Fruit fly (Drosophila melanogaster) whole organism, embryonic: ENCODE results near the gene CG15144.
A peak's percentile ranks its signal among the peaks of the same experiment; 100 is the strongest.

Experiments used
- Abd-B ChIP-seq: fragments of 200-800 bp; sonication (Bioruptor generic); optimal IDR thresholded peaks from 2 replicates; lab custom pipeline; 2018; ENCODE audit warnings: missing biosample characterization, mild to moderate bottlenecking, missing genetic modification characterization, moderate library complexity
- Atf3 ChIP-seq: fragments of 200-800 bp; sonication (Bioruptor generic); optimal IDR thresholded peaks from 3 replicates; lab custom pipeline; 2016; ENCODE audit warnings: missing biosample characterization, missing genetic modification characterization
- CG10431 ChIP-seq: fragments of 200-800 bp; sonication (Bioruptor generic); optimal IDR thresholded peaks from 3 replicates; lab custom pipeline; 2018; ENCODE audit warnings: missing biosample characterization, mild to moderate bottlenecking, missing genetic modification characterization
- CG10462 ChIP-seq: fragments of 200-800 bp; sonication (Bioruptor generic); optimal IDR thresholded peaks from 2 replicates; lab custom pipeline; 2016; ENCODE audit warnings: missing biosample characterization, missing genetic modification characterization
- CG10543 ChIP-seq: fragments of 200-800 bp; sonication (Bioruptor generic); optimal IDR thresholded peaks from 3 replicates; lab custom pipeline; 2017; ENCODE audit warnings: missing biosample characterization, mild to moderate bottlenecking, missing genetic modification characterization, moderate library complexity
- CG10654 ChIP-seq: fragments of 200-800 bp; sonication (Bioruptor generic); optimal IDR thresholded peaks from 2 replicates; lab custom pipeline; 2016; ENCODE audit warnings: missing biosample characterization, missing genetic modification characterization
- CG12071 ChIP-seq: fragments of 200-800 bp; sonication (Bioruptor generic); optimal IDR thresholded peaks from 3 replicates; lab custom pipeline; 2018; ENCODE audit warnings: missing biosample characterization, mild to moderate bottlenecking, missing genetic modification characterization
- CG14014 ChIP-seq: fragments of 200-800 bp; sonication (Bioruptor generic); IDR thresholded peaks from 2 replicates; pipeline ENCODE4 v1.3.6; 2022; ENCODE audit warnings: missing biosample characterization, missing genetic modification characterization
- CG14441 ChIP-seq: fragments of 200-800 bp; sonication (Bioruptor generic); IDR thresholded peaks from 2 replicates; pipeline ENCODE4 v1.3.6; 2022; ENCODE audit warnings: missing biosample characterization, missing genetic modification characterization
- CG15696 ChIP-seq: fragments of 200-800 bp; sonication (Bioruptor generic); optimal IDR thresholded peaks from 2 replicates; lab custom pipeline; 2019; ENCODE audit warnings: missing biosample characterization, mild to moderate bottlenecking, missing genetic modification characterization, moderate library complexity
- CG16863 ChIP-seq: fragments of 200-800 bp; sonication (Bioruptor generic); optimal IDR thresholded peaks from 3 replicates; lab custom pipeline; 2016; ENCODE audit warnings: missing biosample characterization, missing genetic modification characterization
- CG17186 ChIP-seq: fragments of 200-800 bp; sonication (Bioruptor generic); optimal IDR thresholded peaks from 3 replicates; lab custom pipeline; 2017; ENCODE audit warnings: missing biosample characterization, missing genetic modification reagents, missing genetic modification characterization
- CG17359 ChIP-seq: fragments of 200-800 bp; sonication (Bioruptor generic); optimal IDR thresholded peaks from 3 replicates; lab custom pipeline; 2018; ENCODE audit warnings: missing biosample characterization, mild to moderate bottlenecking, missing genetic modification characterization, moderate library complexity
- CG18011 ChIP-seq: fragments of 200-800 bp; sonication (Bioruptor generic); optimal IDR thresholded peaks from 2 replicates; lab custom pipeline; 2017; ENCODE audit warnings: missing biosample characterization, missing genetic modification characterization, mild to moderate bottlenecking, moderate library complexity, missing genotype
- CG4328 ChIP-seq: fragments of 200-800 bp; sonication (Bioruptor generic); optimal IDR thresholded peaks from 3 replicates; lab custom pipeline; 2017; ENCODE audit warnings: missing biosample characterization, missing genetic modification reagents, missing genetic modification characterization
- CG4404 ChIP-seq: fragments of 200-800 bp; sonication (Bioruptor generic); IDR thresholded peaks from 2 replicates; pipeline ENCODE4 v1.3.6; 2022; ENCODE audit warnings: missing biosample characterization, missing genetic modification characterization
- CG5245 ChIP-seq: fragments of 200-800 bp; sonication (Bioruptor generic); optimal IDR thresholded peaks from 3 replicates; lab custom pipeline; 2016; ENCODE audit warnings: missing biosample characterization, missing genetic modification characterization
- CG8765 ChIP-seq: fragments of 200-800 bp; sonication (Bioruptor generic); IDR thresholded peaks from 2 replicates; pipeline ENCODE4 v1.3.6; 2022; ENCODE audit warnings: missing biosample characterization, missing genetic modification characterization
- CG8924 ChIP-seq: fragments of 200-800 bp; optimal IDR thresholded peaks from 3 replicates; lab custom pipeline; 2019; ENCODE audit warnings: missing biosample characterization, mild to moderate bottlenecking, missing genetic modification characterization, moderate library complexity
- CoRest ChIP-seq: fragments of 200-800 bp; sonication (Bioruptor generic); optimal IDR thresholded peaks from 3 replicates; lab custom pipeline; 2018; ENCODE audit warnings: missing biosample characterization, mild to moderate bottlenecking, missing genetic modification characterization, moderate library complexity
- D19B ChIP-seq: fragments of 200-800 bp; sonication (Bioruptor generic); optimal IDR thresholded peaks from 2 replicates; lab custom pipeline; 2017; ENCODE audit warnings: missing biosample characterization, mild to moderate bottlenecking, missing genetic modification characterization
- Dek ChIP-seq: fragments of 200-800 bp; sonication (Bioruptor generic); optimal IDR thresholded peaks from 3 replicates; lab custom pipeline; 2019; ENCODE audit warnings: missing biosample characterization, mild to moderate bottlenecking, missing genetic modification characterization, moderate library complexity
- Eip74EF ChIP-seq, 2 experiments: fragments of 200-800 bp in 1 of 2; fragments of >200 bp in 1 of 2; sonication (Bioruptor generic) in 1 of 2; optimal IDR thresholded peaks; 2 replicates each; lab custom pipeline; 2017 to 2019; ENCODE audit warnings: missing biosample characterization in 2 of 2, missing genetic modification characterization in 2 of 2, mild to moderate bottlenecking in 1 of 2, moderate library complexity in 1 of 2
- Fer1 ChIP-seq: fragments of 200-800 bp; sonication (Bioruptor generic); optimal IDR thresholded peaks from 2 replicates; lab custom pipeline; 2017; ENCODE audit warnings: missing biosample characterization, mild to moderate bottlenecking, missing genetic modification characterization
- Gug ChIP-seq: fragments of 200-800 bp; sonication (Bioruptor generic); IDR thresholded peaks from 4 replicates; pipeline ENCODE4 v1.3.6; 2022; ENCODE audit warnings: missing biosample characterization, missing genetic modification characterization
- HLH54F ChIP-seq: fragments of 200-800 bp; sonication (Bioruptor generic); optimal IDR thresholded peaks from 3 replicates; lab custom pipeline; 2016; ENCODE audit warnings: missing biosample characterization, missing genetic modification characterization
- Hmr ChIP-seq: fragments of 200-800 bp; sonication (Bioruptor generic); optimal IDR thresholded peaks from 3 replicates; lab custom pipeline; 2017; ENCODE audit warnings: mild to moderate bottlenecking, missing biosample characterization, missing genetic modification reagents, missing genetic modification characterization
- Hr3 ChIP-seq: fragments of 200-800 bp; sonication (Bioruptor generic); optimal IDR thresholded peaks from 3 replicates; lab custom pipeline; 2016; ENCODE audit warnings: missing biosample characterization, missing genetic modification characterization
- Opbp ChIP-seq: fragments of 200-800 bp; sonication (Bioruptor generic); IDR thresholded peaks from 3 replicates; pipeline ENCODE4 v1.3.6; 2022; ENCODE audit warnings: missing biosample characterization, missing genetic modification characterization; ENCODE audit not compliant: partially characterized antibody
- Poxn ChIP-seq: fragments of 200-800 bp; sonication (Bioruptor generic); IDR thresholded peaks from 2 replicates; pipeline ENCODE4 v1.3.6; 2022; ENCODE audit warnings: missing biosample characterization, missing genetic modification characterization
- YL-1 ChIP-seq: fragments of 200-800 bp; sonication (Bioruptor generic); optimal IDR thresholded peaks from 3 replicates; lab custom pipeline; 2017; ENCODE audit warnings: missing biosample characterization, mild to moderate bottlenecking, missing genetic modification characterization
- al ChIP-seq: fragments of 200-800 bp; sonication (Bioruptor generic); IDR thresholded peaks from 2 replicates; pipeline ENCODE4 v1.3.6; 2022; ENCODE audit warnings: missing biosample characterization, missing genetic modification characterization
- bigmax ChIP-seq: fragments of 200-800 bp; sonication (Bioruptor generic); optimal IDR thresholded peaks from 2 replicates; lab custom pipeline; 2018; ENCODE audit warnings: missing biosample characterization, mild to moderate bottlenecking, missing genetic modification characterization
- chm ChIP-seq: fragments of 200-800 bp; sonication (Bioruptor generic); IDR thresholded peaks from 2 replicates; pipeline ENCODE4 v1.3.6; 2022; ENCODE audit warnings: missing biosample characterization, missing genetic modification characterization
- ci ChIP-seq: fragments of 200-800 bp; sonication (Bioruptor generic); IDR thresholded peaks from 3 replicates; pipeline ENCODE4 v1.3.6; 2022; ENCODE audit warnings: missing biosample characterization, missing genetic modification characterization
- grn ChIP-seq: fragments of 200-800 bp; sonication (Bioruptor generic); optimal IDR thresholded peaks from 3 replicates; lab custom pipeline; 2017; ENCODE audit warnings: missing biosample characterization, missing genetic modification characterization
- luna ChIP-seq: fragments of 200-800 bp; sonication (Bioruptor generic); optimal IDR thresholded peaks from 2 replicates; lab custom pipeline; 2016; ENCODE audit warnings: missing biosample characterization, missing genetic modification characterization
- mirr ChIP-seq: fragments of 200-800 bp; sonication (Bioruptor generic); optimal IDR thresholded peaks from 3 replicates; lab custom pipeline; 2018; ENCODE audit warnings: missing biosample characterization, mild to moderate bottlenecking, missing genetic modification characterization
- nmo ChIP-seq: fragments of 200-800 bp; sonication (Bioruptor generic); optimal IDR thresholded peaks from 2 replicates; lab custom pipeline; 2018; ENCODE audit warnings: missing biosample characterization, mild to moderate bottlenecking, missing genetic modification characterization, moderate library complexity
- row ChIP-seq: fragments of 200-800 bp; sonication (Bioruptor generic); IDR thresholded peaks from 3 replicates; pipeline ENCODE4 v1.3.6; 2022; ENCODE audit warnings: missing biosample characterization, missing genetic modification characterization
- sens ChIP-seq: fragments of 200-800 bp; sonication (Bioruptor generic); peaks from one replicate; lab custom pipeline; 2016; ENCODE audit warnings: missing biosample characterization, missing genetic modification characterization
- sisA ChIP-seq: fragments of 200-800 bp; sonication (Bioruptor generic); IDR thresholded peaks from 2 replicates; pipeline ENCODE4 v1.3.6; 2022; ENCODE audit warnings: missing biosample characterization, missing genetic modification characterization
- sug ChIP-seq: fragments of 200-800 bp; optimal IDR thresholded peaks from 2 replicates; lab custom pipeline; 2019; ENCODE audit warnings: missing biosample characterization, mild to moderate bottlenecking, missing genetic modification characterization, moderate library complexity
- toy ChIP-seq: fragments of 200-800 bp; sonication (Bioruptor generic); IDR thresholded peaks from 2 replicates; pipeline ENCODE4 v1.3.6; 2022; ENCODE audit warnings: missing biosample characterization, missing genetic modification characterization
- unc-4 ChIP-seq: fragments of 200-800 bp; sonication (Bioruptor generic); IDR thresholded peaks from 2 replicates; pipeline ENCODE4 v1.3.6; 2022; ENCODE audit warnings: missing biosample characterization, missing genetic modification characterization; ENCODE audit not compliant: partially characterized antibody
- vfl ChIP-seq: fragments of 200-800 bp; sonication (Bioruptor generic); optimal IDR thresholded peaks from 2 replicates; lab custom pipeline; 2016; ENCODE audit warnings: missing biosample characterization, missing genetic modification characterization
- vnd ChIP-seq: fragments of 200-800 bp; sonication (Bioruptor generic); IDR thresholded peaks from 3 replicates; pipeline ENCODE4 v1.3.6; 2022; ENCODE audit warnings: missing biosample characterization, missing genetic modification characterization; ENCODE audit not compliant: partially characterized antibody
- zen2 ChIP-seq: fragments of 200-800 bp; sonication (Bioruptor generic); IDR thresholded peaks from 3 replicates; pipeline ENCODE4 v1.3.6; 2022; ENCODE audit warnings: missing biosample characterization, missing genetic modification characterization; ENCODE audit not compliant: partially characterized antibody
- zfh2 ChIP-seq: fragments of 200-800 bp; sonication (Bioruptor generic); optimal IDR thresholded peaks from 2 replicates; lab custom pipeline; 2016; ENCODE audit warnings: missing biosample characterization, missing genetic modification characterization

CG15144 gene

dm6 chr2L:17480943-17481580 is 47.9 kb downstream of the CG15144 start, which contains the start of the genes fws and Lamtor3 (continued):
- TF ChIP-seq Hmr (GFP tag; lab: Kevin White, UChicago) (peak; percentile 99), CG8924 (tag; lab: Kevin White, UChicago) (peak; percentile 98), vfl (GFP tag; lab: Kevin White, UChicago) (peak; percentile 95), Gug (GFP tag; lab: Robert Waterston, UW) (peak; percentile 99), CG17359 (tag; lab: Kevin White, UChicago) (peak; percentile 99), CG14014 (GFP tag; lab: Robert Waterston, UW) (peak; percentile 99), toy (peak; percentile 98), CG15696 (tag; lab: Kevin White, UChicago) (peak; percentile 88), Abd-B (GFP tag; lab: Kevin White, UChicago) (peak; percentile 98), CG18011 (GFP tag; lab: Kevin White, UChicago) (peak; percentile 93), zfh2 (GFP tag; lab: Kevin White, UChicago) (peak; percentile 97), nmo (GFP tag; lab: Kevin White, UChicago) (peak; percentile 99), CG10462 (GFP tag; lab: Kevin White, UChicago) (peak; percentile 95), CG12071 (GFP tag; lab: Kevin White, UChicago) (peak; percentile 95), CG10543 (GFP tag; lab: Kevin White, UChicago) (no peak), CG10654 (GFP tag; lab: Kevin White, UChicago) (peak; percentile 96), Eip74EF (GFP tag; optimal IDR thresholded peaks at IDR 0.05; lab: Kevin White, UChicago) (peak in 1 of 2 experiments; percentile 95), Hr3 (peak; percentile 99), CG10431 (peak; percentile 79), mirr (peak; percentile 56), CG16863 (GFP tag; lab: Kevin White, UChicago) (peak; percentile 80), zen2 (no peak; the same call in 2 of the 3 replicates), Atf3 (GFP tag; lab: Kevin White, UChicago) (peak; percentile 79), sug (peak; percentile 84), ci (GFP tag; lab: Robert Waterston, UW) (peak; percentile 99), CG4404 (GFP tag; lab: Robert Waterston, UW) (peak; percentile 99), grn (GFP tag; lab: Kevin White, UChicago) (no peak), Opbp (GFP tag; lab: Robert Waterston, UW) (peak; percentile 51; the same call in 1 of the 3 replicates), sisA (GFP tag; lab: Robert Waterston, UW) (peak; percentile 98), CG5245 (peak; percentile 92), CG8765 (peak; percentile 99), D19B (GFP tag; lab: Kevin White, UChicago) (peak; percentile 96), CG14441 (GFP tag; lab: Robert Waterston, UW) (peak; percentile 100), CG4328 (GFP tag; lab: Kevin White, UChicago) (peak; percentile 33), chm (GFP tag; lab: Robert Waterston, UW) (peak; percentile 99), CG17186 (peak; percentile 91), YL-1 (peak; percentile 92), vnd (no peak), Dek (tag; lab: Kevin White, UChicago) (peak; percentile 98), Poxn (GFP tag; lab: Robert Waterston, UW) (peak; percentile 97), unc-4 (GFP tag; lab: Robert Waterston, UW) (peak; percentile 52; the same call in 1 of the 2 replicates), CoRest (tag; lab: Kevin White, UChicago) (peak; percentile 98), row (GFP tag; lab: Robert Waterston, UW) (peak; percentile 99), luna (peak; percentile 11), bigmax (GFP tag; lab: Kevin White, UChicago) (peak; percentile 75), sens (GFP tag; lab: Kevin White, UChicago) (peak; percentile 97), Fer1 (GFP tag; lab: Kevin White, UChicago) (peak; percentile 96), HLH54F (GFP tag; lab: Kevin White, UChicago) (peak; percentile 92), al (GFP tag; lab: Robert Waterston, UW) (peak; percentile 99)
